Fruit fly (Drosophila melanogaster): Measurements from ENCODE around the gene kst.

DNA sequence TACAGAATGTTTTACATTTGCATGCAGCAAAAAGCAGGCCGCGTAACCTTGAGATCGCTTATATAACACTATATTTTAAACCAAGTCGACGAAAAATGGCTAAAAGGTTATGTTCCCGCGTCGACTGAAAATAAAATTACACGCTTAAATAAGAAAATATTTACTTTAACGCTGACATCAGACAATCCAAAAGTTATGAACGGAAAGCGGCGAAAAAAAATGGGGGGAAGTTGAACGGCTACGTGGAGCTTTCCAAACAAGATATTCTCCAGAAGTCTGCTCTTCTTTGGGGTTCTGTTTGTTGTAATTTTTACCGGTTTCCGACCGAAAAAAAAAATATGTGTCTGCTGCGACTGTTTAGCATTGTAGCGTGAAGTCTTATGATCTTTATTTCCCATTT lies 7.9 kb downstream of the kst start:
- TF ChIP-seq CG8478 (optimal IDR thresholded peaks at IDR 0.05) = no peak
- no peak for TF ChIP-seq CTCF (optimal IDR thresholded peaks at IDR 0.05)

All from S2 (cell line).